Worm (Caenorhabditis elegans): Measurements from ENCODE around the gene ZC84.6.

The ZC84.6 gene

ce11 chrIII:9215367-9215766 is 15.9 kb upstream of the ZC84.6 start, which contains the start of gene npr-29:
npr-29 (minus strand) TSS chrIII:9215467.
- TF ChIP-seq fos-1 (tag; optimal IDR thresholded peaks at IDR 0.05) (no peak), nhr-21 (tag; optimal IDR thresholded peaks at IDR 0.05) (no peak), gmeb-1 (tag; optimal IDR thresholded peaks at IDR 0.05) (no peak), mbf-1 (tag; optimal IDR thresholded peaks at IDR 0.05) (no peak), skn-1 (tag; optimal IDR thresholded peaks at IDR 0.05) (no peak), sem-4 (tag; optimal IDR thresholded peaks at IDR 0.05) (no peak), ZK546.5 (tag; optimal IDR thresholded peaks at IDR 0.05) (no peak), unc-55 (GFP tag; optimal IDR thresholded peaks at IDR 0.05) (no peak), lin-11 (tag; optimal IDR thresholded peaks at IDR 0.05) (no peak), elt-1 (tag; optimal IDR thresholded peaks at IDR 0.05) (no peak), crh-2 (tag; optimal IDR thresholded peaks at IDR 0.05) (no peak), nhr-25 (tag; optimal IDR thresholded peaks at IDR 0.05) (no peak), lin-39 (tag; optimal IDR thresholded peaks at IDR 0.05) (no peak), F13H6.1 (tag; optimal IDR thresholded peaks at IDR 0.05) (no peak), ceh-16 (tag; optimal IDR thresholded peaks at IDR 0.05) (no peak), unc-39 (tag; optimal IDR thresholded peaks at IDR 0.05) (no peak)

- TF ChIP-seq ZK546.5 (tag; optimal IDR thresholded peaks at IDR 0.05): no peak
- TF ChIP-seq lin-13 (GFP tag; optimal IDR thresholded peaks at IDR 0.05): no peak
- TF ChIP-seq C34F6.9 (tag; optimal IDR thresholded peaks at IDR 0.05): no peak
- no peak for TF ChIP-seq aly-2 (tag; optimal IDR thresholded peaks at IDR 0.05)
- TF ChIP-seq R02D3.7 (tag; optimal IDR thresholded peaks at IDR 0.05): no peak
- no peak for TF ChIP-seq lin-39 (tag; optimal IDR thresholded peaks at IDR 0.05)
- TF ChIP-seq crh-2 (tag; optimal IDR thresholded peaks at IDR 0.05): no peak
- TF ChIP-seq alr-1 (tag; optimal IDR thresholded peaks at IDR 0.05): no peak
- no peak for TF ChIP-seq zag-1 (tag; optimal IDR thresholded peaks at IDR 0.05)
- no peak for TF ChIP-seq nhr-23 (tag; optimal IDR thresholded peaks at IDR 0.05)
Measured at ce11 chrIII:9206185-9206584, 6.7 kb upstream of the ZC84.6 start, which contains the start of gene ZC84.1. ZC84.1 (minus strand) TSS chrIII:9206285.

- TF ChIP-seq nhr-21 (tag; optimal IDR thresholded peaks at IDR 0.05): no peak
Measured at ce11 chrIII:9201977-9202376, 2.5 kb upstream of the ZC84.6 start.

- TF ChIP-seq sma-3 (GFP tag; optimal IDR thresholded peaks at IDR 0.05): no peak
- TF ChIP-seq sma-9 (GFP tag; optimal IDR thresholded peaks at IDR 0.05): peak; percentile 61
- no peak for TF ChIP-seq sma-9 (tag; optimal IDR thresholded peaks at IDR 0.05)
- peak; percentile 9 for TF ChIP-seq nhr-21 (tag; optimal IDR thresholded peaks at IDR 0.05)
- TF ChIP-seq C34F6.9 (tag; optimal IDR thresholded peaks at IDR 0.05): peak; percentile 59
- peak in 1 of 2 experiments; percentile 82 for TF ChIP-seq lsy-2 (tag; optimal IDR thresholded peaks at IDR 0.05)
- peak; percentile 47 for TF ChIP-seq unc-55 (GFP tag; optimal IDR thresholded peaks at IDR 0.05)
- TF ChIP-seq zag-1 (tag; optimal IDR thresholded peaks at IDR 0.05): peak; percentile 7
- TF ChIP-seq blmp-1 (tag; optimal IDR thresholded peaks at IDR 0.05; ENCODE audit: insufficient read depth): no peak
- TF ChIP-seq ceh-16 (tag; optimal IDR thresholded peaks at IDR 0.05): no peak
- TF ChIP-seq lin-39 (tag; optimal IDR thresholded peaks at IDR 0.05): no peak
- TF ChIP-seq gmeb-1 (tag; optimal IDR thresholded peaks at IDR 0.05): peak; percentile 80
- peak; percentile 16 for TF ChIP-seq F13H6.1 (tag; optimal IDR thresholded peaks at IDR 0.05)
- peak; percentile 36 for TF ChIP-seq nhr-129 (tag; optimal IDR thresholded peaks at IDR 0.05)
- TF ChIP-seq nhr-6 (tag; optimal IDR thresholded peaks at IDR 0.05): peak; percentile 26
Measured at ce11 chrIII:9191091-9191490, 8.4 kb downstream of the ZC84.6 start, which contains the start of gene cls-3. cls-3 (minus strand) TSS chrIII:9191109.

- no peak for TF ChIP-seq ceh-16 (tag; optimal IDR thresholded peaks at IDR 0.05)
- TF ChIP-seq blmp-1 (tag; optimal IDR thresholded peaks at IDR 0.05; ENCODE audit: insufficient read depth): no peak
- TF ChIP-seq C34F6.9 (tag; optimal IDR thresholded peaks at IDR 0.05): no peak
- TF ChIP-seq nhr-12 (tag; optimal IDR thresholded peaks at IDR 0.05): no peak
- no peak for TF ChIP-seq lin-13 (GFP tag; optimal IDR thresholded peaks at IDR 0.05)
- no peak for TF ChIP-seq lin-11 (tag; optimal IDR thresholded peaks at IDR 0.05)
- no peak for TF ChIP-seq egl-27 (tag; optimal IDR thresholded peaks at IDR 0.05)
- TF ChIP-seq sma-9 (GFP tag; optimal IDR thresholded peaks at IDR 0.05): no peak
- TF ChIP-seq sma-9 (tag; optimal IDR thresholded peaks at IDR 0.05): no peak
- no peak for TF ChIP-seq Y55F3AM.14 (GFP tag; optimal IDR thresholded peaks at IDR 0.05)
- no peak for TF ChIP-seq elt-1 (tag; optimal IDR thresholded peaks at IDR 0.05)
- no peak for TF ChIP-seq snpc-4 (tag; optimal IDR thresholded peaks at IDR 0.05)
Measured at ce11 chrIII:9185722-9186121, 13.8 kb downstream of the ZC84.6 start, which contains the start of gene ZC84.7. ZC84.7 (plus strand) TSS chrIII:9186022.
